Worm (Caenorhabditis elegans) whole organism, L4/young adult: ENCODE results near the gene D2045.9.

Source experiments
- dao-5 ChIP-seq: sonication (generic microtip); optimal IDR thresholded peaks from 2 replicates; lab custom pipeline; 2016; ENCODE audit warnings: missing genotype, missing genetic modification characterization, moderate library complexity, missing compliant biosample characterization
- him-1 ChIP-seq: sonication (generic microtip); optimal IDR thresholded peaks from 2 replicates; lab custom pipeline; 2016; ENCODE audit warnings: missing genotype, missing genetic modification reagents, missing genetic modification characterization, missing compliant biosample characterization

- TF ChIP-seq dao-5 (tag; lab: Kevin White, UChicago) (no peak), him-1 (no peak)
Observed at ce11 chrIII:10446730-10447129, 28.3 kb upstream of the D2045.9 start, which contains the start of gene H04D03.7.
